1 fruit fly cellular context compared by ENCODE assay signal in genomic region chr2L:18966214-18966556, dm6.
A peak's percentile ranks its signal among the peaks of the same experiment; 100 is the strongest.
TF ChIP-seq lines count a peak whose summit lies in the region.

No protein-coding gene starts in this region.

TF ChIP-seq in whole organism, embryonic, 481 proteins besides CTCF, POLR2A, EP300 and RAD21 (continued from another document and continues in another):
- TF ChIP-seq CG2712 (tag; optimal IDR thresholded peaks at IDR 0.05; lab: Kevin White, UChicago) (peak; percentile 80), Abd-B (GFP tag; optimal IDR thresholded peaks at IDR 0.05; lab: Kevin White, UChicago) (peak; percentile 53), CG32767 (GFP tag; IDR thresholded peaks at IDR 0.05; lab: Robert Waterston, UW) (peak; percentile 87), CG11456 (GFP tag; IDR thresholded peaks at IDR 0.05; lab: Robert Waterston, UW) (peak; percentile 94), CG6689 (GFP tag; IDR thresholded peaks at IDR 0.05; lab: Robert Waterston, UW) (peak; percentile 88), dmrt11E (tag; optimal IDR thresholded peaks at IDR 0.05; lab: Kevin White, UChicago) (peak; percentile 60), CG10366 (GFP tag; IDR thresholded peaks at IDR 0.05; lab: Robert Waterston, UW) (peak; percentile 88), chm (GFP tag; IDR thresholded peaks at IDR 0.05; lab: Robert Waterston, UW) (peak; percentile 68; the same call in 1 of the 2 replicates), jing (GFP tag; optimal IDR thresholded peaks at IDR 0.05; lab: Kevin White, UChicago) (no peak), run (tag; optimal IDR thresholded peaks at IDR 0.05; lab: Kevin White, UChicago) (peak; percentile 47), CG18764 (GFP tag; optimal IDR thresholded peaks at IDR 0.05; lab: Kevin White, UChicago) (peak; percentile 70), gsb-n (tag; optimal IDR thresholded peaks at IDR 0.05; lab: Kevin White, UChicago) (peak; percentile 19), CG33213 (GFP tag; optimal IDR thresholded peaks at IDR 0.05; lab: Kevin White, UChicago) (peak; percentile 42), CG3995 (GFP tag; optimal IDR thresholded peaks at IDR 0.05; lab: Kevin White, UChicago) (no peak), CG14710 (tag; optimal IDR thresholded peaks at IDR 0.05; lab: Kevin White, UChicago) (peak; percentile 47), CG11560 (tag; IDR thresholded peaks at IDR 0.05; lab: Robert Waterston, UW) (peak; percentile 76; the same call in 2 of the 3 replicates), CG6813 (GFP tag; optimal IDR thresholded peaks at IDR 0.05; lab: Kevin White, UChicago) (peak; percentile 74), crol (GFP tag; IDR thresholded peaks at IDR 0.05; lab: Robert Waterston, UW) (peak; percentile 81), NfI (GFP tag; optimal IDR thresholded peaks at IDR 0.05; lab: Kevin White, UChicago) (peak; percentile 73), CG14441 (GFP tag; IDR thresholded peaks at IDR 0.05; lab: Robert Waterston, UW) (peak; percentile 89), CG10274 (GFP tag; optimal IDR thresholded peaks at IDR 0.05; lab: Kevin White, UChicago) (peak; percentile 56), D (optimal IDR thresholded peaks at IDR 0.05; lab: Kevin White, UChicago) (no peak), D (GFP tag; optimal IDR thresholded peaks at IDR 0.05; lab: Kevin White, UChicago) (peak; percentile 46), scrt (GFP tag; optimal IDR thresholded peaks at IDR 0.05; lab: Kevin White, UChicago) (peak; percentile 76), CG31388 (GFP tag; optimal IDR thresholded peaks at IDR 0.05; lab: Kevin White, UChicago) (peak; percentile 37), CG7556 (GFP tag; optimal IDR thresholded peaks at IDR 0.05; lab: Kevin White, UChicago) (peak; percentile 62), CG5953 (GFP tag; IDR thresholded peaks at IDR 0.05; lab: Robert Waterston, UW) (peak; percentile 24; the same call in 1 of the 2 replicates), CG8290 (GFP tag; optimal IDR thresholded peaks at IDR 0.05; lab: Kevin White, UChicago) (peak; percentile 25), CG8290 (tag; optimal IDR thresholded peaks at IDR 0.05; lab: Kevin White, UChicago) (no peak), CG13296 (GFP tag; optimal IDR thresholded peaks at IDR 0.05; lab: Kevin White, UChicago) (peak; percentile 81), CG7839 (tag; optimal IDR thresholded peaks at IDR 0.05; lab: Kevin White, UChicago) (peak; percentile 86), CG7786 (GFP tag; optimal IDR thresholded peaks at IDR 0.05; lab: Kevin White, UChicago) (peak; percentile 2), danr (GFP tag; IDR thresholded peaks at IDR 0.05; lab: Robert Waterston, UW) (peak; percentile 74; the same call in 1 of the 2 replicates), dm (GFP tag; optimal IDR thresholded peaks at IDR 0.05; lab: Kevin White, UChicago) (no peak), CG18619 (GFP tag; optimal IDR thresholded peaks at IDR 0.05; lab: Kevin White, UChicago) (peak; percentile 66), insv (GFP tag; optimal IDR thresholded peaks at IDR 0.05; lab: Kevin White, UChicago) (no peak), CG9609 (GFP tag; optimal IDR thresholded peaks at IDR 0.05; lab: Kevin White, UChicago) (peak; percentile 15), CG9797 (GFP tag; optimal IDR thresholded peaks at IDR 0.05; lab: Kevin White, UChicago) (no peak), Atf3 (GFP tag; optimal IDR thresholded peaks at IDR 0.05; lab: Kevin White, UChicago) (no peak), sob (GFP tag; IDR thresholded peaks at IDR 0.05; lab: Robert Waterston, UW) (peak; percentile 94), CG10959 (GFP tag; IDR thresholded peaks at IDR 0.05; lab: Robert Waterston, UW) (peak; percentile 42; the same call in 1 of the 2 replicates), salm (tag; optimal IDR thresholded peaks at IDR 0.05; lab: Kevin White, UChicago) (peak; percentile 15), CG18476 (GFP tag; optimal IDR thresholded peaks at IDR 0.05; lab: Kevin White, UChicago) (peak; percentile 67), ATbp (GFP tag; optimal IDR thresholded peaks at IDR 0.05; lab: Kevin White, UChicago) (peak; percentile 27), wor (GFP tag; IDR thresholded peaks at IDR 0.05; lab: Robert Waterston, UW) (peak; percentile 61), CG11085 (GFP tag; IDR thresholded peaks at IDR 0.05; lab: Robert Waterston, UW) (peak; percentile 88), Bdp1 (GFP tag; optimal IDR thresholded peaks at IDR 0.05; lab: Kevin White, UChicago) (no peak), ham (GFP tag; IDR thresholded peaks at IDR 0.05; lab: Robert Waterston, UW) (peak; percentile 90), B-H1 (GFP tag; IDR thresholded peaks at IDR 0.05; lab: Robert Waterston, UW) (peak; percentile 85), ken (GFP tag; IDR thresholded peaks at IDR 0.05; lab: Robert Waterston, UW) (peak; percentile 65; the same call in 2 of the 3 replicates), Vsx1 (GFP tag; optimal IDR thresholded peaks at IDR 0.05; lab: Kevin White, UChicago) (peak; percentile 37), CG16779 (GFP tag; IDR thresholded peaks at IDR 0.05; lab: Robert Waterston, UW) (no peak), CG3726 (GFP tag; IDR thresholded peaks at IDR 0.05; lab: Robert Waterston, UW) (peak; percentile 46; the same call in 1 of the 3 replicates), CG12942 (GFP tag; optimal IDR thresholded peaks at IDR 0.05; lab: Kevin White, UChicago) (peak; percentile 43), CG9932 (GFP tag; IDR thresholded peaks at IDR 0.05; lab: Robert Waterston, UW) (peak; percentile 95), Pdp1 (GFP tag; optimal IDR thresholded peaks at IDR 0.05; lab: Kevin White, UChicago) (peak; percentile 21 to 61), Optix (GFP tag; IDR thresholded peaks at IDR 0.05; lab: Robert Waterston, UW) (0 out of 3 replicates have a peak, but pooled peaks have one; percentile 6), Sox102F (GFP tag; optimal IDR thresholded peaks at IDR 0.05; lab: Kevin White, UChicago) (peak; percentile 68), vnd (GFP tag; IDR thresholded peaks at IDR 0.05; lab: Robert Waterston, UW; ENCODE audit: partially characterized antibody) (no peak), esg (GFP tag; conservative IDR thresholded peaks at IDR 0.05; lab: Robert Waterston, UW) (peak; percentile 87), Blimp-1 (GFP tag; optimal IDR thresholded peaks at IDR 0.05; lab: Kevin White, UChicago) (peak; percentile 65), CG14050 (GFP tag; IDR thresholded peaks at IDR 0.05; lab: Robert Waterston, UW) (peak; percentile 87), ssp (GFP tag; IDR thresholded peaks at IDR 0.05; lab: Robert Waterston, UW) (peak; percentile 80), CG4282 (GFP tag; optimal IDR thresholded peaks at IDR 0.05; lab: Kevin White, UChicago) (no peak), CG12155 (GFP tag; optimal IDR thresholded peaks at IDR 0.05; lab: Kevin White, UChicago) (peak; percentile 59), luna (GFP tag; optimal IDR thresholded peaks at IDR 0.05; lab: Kevin White, UChicago) (no peak), CG12391 (tag; optimal IDR thresholded peaks at IDR 0.05; lab: Kevin White, UChicago) (peak; percentile 67), CG10543 (GFP tag; optimal IDR thresholded peaks at IDR 0.05; lab: Kevin White, UChicago) (peak; percentile 59), z (GFP tag; IDR thresholded peaks at IDR 0.05; lab: Robert Waterston, UW) (peak; percentile 24; the same call in 1 of the 3 replicates), exex (tag; optimal IDR thresholded peaks at IDR 0.05; lab: Kevin White, UChicago) (peak; percentile 65), CG15011 (GFP tag; optimal IDR thresholded peaks at IDR 0.05; lab: Kevin White, UChicago) (peak; percentile 27), dati (GFP tag; IDR thresholded peaks at IDR 0.05; lab: Robert Waterston, UW) (0 out of 2 replicates have a peak, but pooled peaks have one; percentile 29), CG3163 (GFP tag; optimal IDR thresholded peaks at IDR 0.05; lab: Kevin White, UChicago) (no peak), onecut (GFP tag; IDR thresholded peaks at IDR 0.05; lab: Robert Waterston, UW) (peak; percentile 47; the same call in 1 of the 2 replicates), CG8478 (optimal IDR thresholded peaks at IDR 0.05; lab: Kevin White, UChicago) (no peak), toy (GFP tag; IDR thresholded peaks at IDR 0.05; lab: Robert Waterston, UW) (peak; percentile 86), CG1529 (GFP tag; optimal IDR thresholded peaks at IDR 0.05; lab: Kevin White, UChicago) (no peak), her (GFP tag; optimal IDR thresholded peaks at IDR 0.05; lab: Kevin White, UChicago) (no peak), bbx (GFP tag; IDR thresholded peaks at IDR 0.05; lab: Robert Waterston, UW; ENCODE audit: partially characterized antibody) (no peak), MTF-1 (GFP tag; optimal IDR thresholded peaks at IDR 0.05; lab: Kevin White, UChicago; ENCODE audit: borderline replicate concordance) (peak; percentile 61), CG8388 (GFP tag; optimal IDR thresholded peaks at IDR 0.05; lab: Kevin White, UChicago) (peak; percentile 57), slou (GFP tag; optimal IDR thresholded peaks at IDR 0.05; lab: Kevin White, UChicago) (peak; percentile 63), CG8924 (tag; optimal IDR thresholded peaks at IDR 0.05; lab: Kevin White, UChicago) (peak; percentile 77), CG10462 (GFP tag; optimal IDR thresholded peaks at IDR 0.05; lab: Kevin White, UChicago) (peak; percentile 0), HmgZ (tag; optimal IDR thresholded peaks at IDR 0.05; lab: Kevin White, UChicago) (peak; percentile 69), sc (optimal IDR thresholded peaks at IDR 0.05; lab: Kevin White, UChicago) (no peak), sc (GFP tag; optimal IDR thresholded peaks at IDR 0.05; lab: Kevin White, UChicago) (no peak), Dek (tag; optimal IDR thresholded peaks at IDR 0.05; lab: Kevin White, UChicago) (peak; percentile 85), nerfin-1 (tag; optimal IDR thresholded peaks at IDR 0.05; lab: Kevin White, UChicago) (peak; percentile 0), Ssrp (tag; optimal IDR thresholded peaks at IDR 0.05; lab: Kevin White, UChicago) (peak; percentile 57), CG3407 (GFP tag; optimal IDR thresholded peaks at IDR 0.05; lab: Kevin White, UChicago) (no peak), so (GFP tag; IDR thresholded peaks at IDR 0.05; lab: Robert Waterston, UW) (peak; percentile 88), YL-1 (GFP tag; optimal IDR thresholded peaks at IDR 0.05; lab: Kevin White, UChicago) (no peak), Usf (GFP tag; optimal IDR thresholded peaks at IDR 0.05; lab: Kevin White, UChicago) (peak; percentile 33), Oaz (GFP tag; IDR thresholded peaks at IDR 0.05; lab: Robert Waterston, UW) (peak; percentile 82), CG10321 (GFP tag; IDR thresholded peaks at IDR 0.05; lab: Robert Waterston, UW) (peak; percentile 64), Sox100B (GFP tag; optimal IDR thresholded peaks at IDR 0.05; lab: Kevin White, UChicago) (peak; percentile 16), sug (tag; optimal IDR thresholded peaks at IDR 0.05; lab: Kevin White, UChicago) (peak; percentile 87), da (GFP tag; optimal IDR thresholded peaks at IDR 0.05; lab: Kevin White, UChicago) (no peak), Mrtf (GFP tag; IDR thresholded peaks at IDR 0.05; lab: Robert Waterston, UW) (peak; percentile 82), CG6854 (GFP tag; optimal IDR thresholded peaks at IDR 0.05; lab: Kevin White, UChicago) (peak; percentile 65), trh (GFP tag; optimal IDR thresholded peaks at IDR 0.05; lab: Kevin White, UChicago) (no peak), D19A (tag; optimal IDR thresholded peaks at IDR 0.05; lab: Kevin White, UChicago) (peak; percentile 37), CG32532 (GFP tag; IDR thresholded peaks at IDR 0.05; lab: Robert Waterston, UW) (peak; percentile 97), sens (GFP tag; lab: Kevin White, UChicago) (peak; percentile 85), fd64A (GFP tag; optimal IDR thresholded peaks at IDR 0.05; lab: Kevin White, UChicago) (no peak), CG11695 (GFP tag; IDR thresholded peaks at IDR 0.05; lab: Robert Waterston, UW) (peak; percentile 94), Six4 (GFP tag; optimal IDR thresholded peaks at IDR 0.05; lab: Kevin White, UChicago) (peak; percentile 63), rib (GFP tag; IDR thresholded peaks at IDR 0.05; lab: Robert Waterston, UW) (peak; percentile 97), ro (GFP tag; IDR thresholded peaks at IDR 0.05; lab: Robert Waterston, UW) (peak; percentile 70), wdn (GFP tag; IDR thresholded peaks at IDR 0.05; lab: Robert Waterston, UW) (peak; percentile 95), seq (GFP tag; IDR thresholded peaks at IDR 0.05; lab: Robert Waterston, UW) (peak; percentile 88), CG18262 (tag; optimal IDR thresholded peaks at IDR 0.05; lab: Kevin White, UChicago) (peak; percentile 71), nom (GFP tag; optimal IDR thresholded peaks at IDR 0.05; lab: Kevin White, UChicago) (no peak), croc (GFP tag; conservative IDR thresholded peaks at IDR 0.05; lab: Robert Waterston, UW) (peak; percentile 56), Hand (GFP tag; optimal IDR thresholded peaks at IDR 0.05; lab: Kevin White, UChicago) (peak; percentile 63), CG1647 (GFP tag; optimal IDR thresholded peaks at IDR 0.05; lab: Kevin White, UChicago) (peak; percentile 25), CG15514 (GFP tag; optimal IDR thresholded peaks at IDR 0.05; lab: Kevin White, UChicago) (peak; percentile 83), Dip2 (GFP tag; IDR thresholded peaks at IDR 0.05; lab: Robert Waterston, UW) (no peak), CG4730 (GFP tag; IDR thresholded peaks at IDR 0.05; lab: Robert Waterston, UW) (peak; percentile 89), Awh (GFP tag; IDR thresholded peaks at IDR 0.05; lab: Robert Waterston, UW) (peak; percentile 71), Dll (GFP tag; IDR thresholded peaks at IDR 0.05; lab: Robert Waterston, UW; ENCODE audit: partially characterized antibody) (no peak), Doc3 (GFP tag; IDR thresholded peaks at IDR 0.05; lab: Robert Waterston, UW; ENCODE audit: partially characterized antibody) (no peak), wek (GFP tag; optimal IDR thresholded peaks at IDR 0.05; lab: Kevin White, UChicago) (no peak), HLH3B (GFP tag; IDR thresholded peaks at IDR 0.05; lab: Robert Waterston, UW) (peak; percentile 84), CG6683 (GFP tag; optimal IDR thresholded peaks at IDR 0.05; lab: Kevin White, UChicago) (peak; percentile 60), Nf-YB (GFP tag; optimal IDR thresholded peaks at IDR 0.05; lab: Kevin White, UChicago) (peak; percentile 8), Myb (GFP tag; optimal IDR thresholded peaks at IDR 0.05; lab: Kevin White, UChicago) (peak; percentile 13), E2f1 (GFP tag; IDR thresholded peaks at IDR 0.05; lab: Robert Waterston, UW) (peak; percentile 88), Side (GFP tag; optimal IDR thresholded peaks at IDR 0.05; lab: Kevin White, UChicago) (peak; percentile 41), amos (GFP tag; IDR thresholded peaks at IDR 0.05; lab: Robert Waterston, UW; ENCODE audit: partially characterized antibody) (no peak), Elba2 (GFP tag; optimal IDR thresholded peaks at IDR 0.05; lab: Kevin White, UChicago) (peak; percentile 13)
